Fruit fly (Drosophila melanogaster): ENCODE results near the gene Hr39.

DNA sequence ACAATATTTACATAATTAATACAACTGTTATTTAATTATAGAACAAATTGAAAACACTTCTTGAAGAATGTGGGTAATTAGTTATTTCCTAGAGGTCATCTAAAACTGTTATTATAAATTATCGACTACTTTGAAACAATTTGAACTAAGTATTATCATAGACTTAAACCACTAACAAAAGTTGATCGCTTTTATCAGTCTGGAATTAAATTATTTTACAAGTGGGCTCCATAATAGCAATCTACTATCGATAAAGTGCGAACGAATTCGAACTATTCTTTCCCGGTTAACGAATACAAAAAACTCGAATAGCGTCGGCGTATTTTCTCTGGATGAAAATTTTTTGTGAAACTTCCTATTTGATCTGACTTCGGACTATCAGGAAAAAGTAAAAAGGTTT is 417 bp upstream of the Hr39 start, which contains the start of gene CG31626:
- no peak for TF ChIP-seq pan (optimal IDR thresholded peaks at IDR 0.05)
- no peak for TF ChIP-seq EcR (GFP tag; optimal IDR thresholded peaks at IDR 0.05)
- TF ChIP-seq psq (optimal IDR thresholded peaks at IDR 0.05): no peak
- TF ChIP-seq usp (GFP tag; optimal IDR thresholded peaks at IDR 0.05): no peak
- no peak for TF ChIP-seq CG8478 (optimal IDR thresholded peaks at IDR 0.05)
- TF ChIP-seq Dll (optimal IDR thresholded peaks at IDR 0.05): no peak

Measured in whole organism.